Fruit fly (Drosophila melanogaster) whole organism, embryonic: ENCODE measurements around the gene CG31798.

Experiments used
- Aef1 ChIP-seq: fragments of 200-800 bp; sonication (Bioruptor generic); IDR thresholded peaks from 3 replicates; pipeline ENCODE4 v1.3.6; 2022; ENCODE audit warnings: missing biosample characterization, missing genetic modification characterization
- Bdp1 ChIP-seq: fragments of 200-800 bp; sonication (Bioruptor generic); optimal IDR thresholded peaks from 3 replicates; lab custom pipeline; 2016; ENCODE audit warnings: missing biosample characterization, missing genetic modification characterization
- Blimp-1 ChIP-seq: fragments of 200-800 bp; sonication (Bioruptor generic); optimal IDR thresholded peaks from 3 replicates; lab custom pipeline; 2018; ENCODE audit warnings: missing biosample characterization, missing genetic modification characterization, mild to moderate bottlenecking, moderate library complexity, missing genetic modification reagents
- CG10147 ChIP-seq: fragments of 200-800 bp; sonication (Bioruptor generic); optimal IDR thresholded peaks from 2 replicates; lab custom pipeline; 2019; ENCODE audit warnings: missing biosample characterization, mild to moderate bottlenecking, missing genetic modification characterization, moderate library complexity
- CG11093 ChIP-seq: fragments of 200-800 bp; sonication (Bioruptor generic); IDR thresholded peaks from 3 replicates; pipeline ENCODE4 v1.3.6; 2022; ENCODE audit warnings: missing biosample characterization, missing genetic modification characterization
- CG11696 ChIP-seq: fragments of 200-800 bp; sonication (Bioruptor generic); IDR thresholded peaks from 2 replicates; pipeline ENCODE4 v1.3.6; 2022; ENCODE audit warnings: missing biosample characterization, missing genetic modification characterization
- CG12769 ChIP-seq: fragments of 200-800 bp; sonication (Bioruptor generic); optimal IDR thresholded peaks from 2 replicates; lab custom pipeline; 2019; ENCODE audit warnings: missing biosample characterization, mild to moderate bottlenecking, missing genetic modification characterization, moderate library complexity
- CG13123 ChIP-seq: fragments of 200-800 bp; sonication (Bioruptor generic); optimal IDR thresholded peaks from 2 replicates; lab custom pipeline; 2016; ENCODE audit warnings: missing biosample characterization, missing genetic modification characterization
- CG14667 ChIP-seq: fragments of 200-800 bp; sonication (Bioruptor generic); IDR thresholded peaks from 2 replicates; pipeline ENCODE4 v1.3.6; 2022; ENCODE audit warnings: missing biosample characterization, missing genetic modification characterization
- CG16815 ChIP-seq: fragments of 200-800 bp; sonication (Bioruptor generic); optimal IDR thresholded peaks from 3 replicates; lab custom pipeline; 2017; ENCODE audit warnings: missing biosample characterization, mild to moderate bottlenecking, missing genetic modification characterization
- CG30020 ChIP-seq: fragments of 200-800 bp; optimal IDR thresholded peaks from 2 replicates; lab custom pipeline; 2019; ENCODE audit warnings: missing biosample characterization, mild to moderate bottlenecking, missing genetic modification characterization, moderate library complexity
- CG32532 ChIP-seq: fragments of 200-800 bp; sonication (Bioruptor generic); IDR thresholded peaks from 2 replicates; pipeline ENCODE4 v1.3.6; 2022; ENCODE audit warnings: missing biosample characterization, missing genetic modification characterization
- CG33557 ChIP-seq: fragments of 200-800 bp; sonication (Bioruptor generic); optimal IDR thresholded peaks from 2 replicates; lab custom pipeline; 2019; ENCODE audit warnings: missing biosample characterization, mild to moderate bottlenecking, missing genetic modification characterization, moderate library complexity
- CG43689 ChIP-seq: fragments of 200-800 bp; sonication (Bioruptor generic); IDR thresholded peaks from 2 replicates; pipeline ENCODE4 v1.3.6; 2022; ENCODE audit warnings: missing biosample characterization, missing genetic modification characterization
- CG6272 ChIP-seq: fragments of 200-800 bp; sonication (Bioruptor generic); IDR thresholded peaks from 2 replicates; pipeline ENCODE4 v1.3.6; 2022; ENCODE audit warnings: missing biosample characterization, missing genetic modification characterization
- CG6689 ChIP-seq: fragments of 200-800 bp; sonication (Bioruptor generic); IDR thresholded peaks from 2 replicates; pipeline ENCODE4 v1.3.6; 2022; ENCODE audit warnings: missing biosample characterization, missing genetic modification characterization
- CG6813 ChIP-seq: fragments of 200-800 bp; sonication (Bioruptor generic); optimal IDR thresholded peaks from 2 replicates; lab custom pipeline; 2017; ENCODE audit warnings: missing biosample characterization, missing genetic modification characterization, mild to moderate bottlenecking, moderate library complexity, missing genetic modification reagents
- CG8944 ChIP-seq: fragments of 200-800 bp; sonication (Bioruptor generic); optimal IDR thresholded peaks from 3 replicates; lab custom pipeline; 2016; ENCODE audit warnings: missing biosample characterization, missing genetic modification characterization
- Chrac-16 ChIP-seq: fragments of 200-800 bp; sonication (Bioruptor generic); optimal IDR thresholded peaks from 3 replicates; lab custom pipeline; 2016; ENCODE audit warnings: missing biosample characterization, missing genetic modification characterization
- CkIIα-i1 ChIP-seq: fragments of 200-800 bp; sonication (Bioruptor generic); IDR thresholded peaks from 2 replicates; pipeline ENCODE4 v1.3.6; 2022; ENCODE audit warnings: missing biosample characterization, missing genetic modification characterization
- E2f2 ChIP-seq: fragments of 200-800 bp; sonication (Bioruptor generic); IDR thresholded peaks from 2 replicates; pipeline ENCODE4 v1.3.6; 2022; ENCODE audit warnings: missing biosample characterization, missing genetic modification characterization
- Fer3 ChIP-seq: fragments of 200-800 bp; sonication (Bioruptor generic); optimal IDR thresholded peaks from 2 replicates; lab custom pipeline; 2018; ENCODE audit warnings: missing biosample characterization, mild to moderate bottlenecking, missing genetic modification characterization, moderate library complexity
- HLH3B ChIP-seq: fragments of 200-800 bp; sonication (Bioruptor generic); IDR thresholded peaks from 2 replicates; pipeline ENCODE4 v1.3.6; 2022; ENCODE audit warnings: missing biosample characterization, missing genetic modification characterization
- HLHmδ ChIP-seq: fragments of 200-800 bp; sonication (Bioruptor generic); optimal IDR thresholded peaks from 2 replicates; lab custom pipeline; 2018; ENCODE audit warnings: missing biosample characterization, mild to moderate bottlenecking, missing genetic modification characterization, moderate library complexity
- Hmx ChIP-seq: fragments of 200-800 bp; sonication (Bioruptor generic); optimal IDR thresholded peaks from 2 replicates; lab custom pipeline; 2016; ENCODE audit warnings: missing biosample characterization, missing genetic modification characterization
- Lpt ChIP-seq: fragments of >200 bp; optimal IDR thresholded peaks from 2 replicates; lab custom pipeline; 2018; ENCODE audit warnings: missing biosample characterization, missing genetic modification characterization
- Med ChIP-seq: fragments of 200-800 bp; sonication (Bioruptor generic); peaks from one replicate; lab custom pipeline; 2016; ENCODE audit warnings: missing biosample characterization, missing genetic modification characterization, mild to moderate bottlenecking, inconsistent platforms, moderate library complexity
- Rfx ChIP-seq: fragments of 200-800 bp; sonication (Bioruptor generic); IDR thresholded peaks from 2 replicates; pipeline ENCODE4 v1.3.6; 2022; ENCODE audit warnings: missing biosample characterization, missing genetic modification characterization
- Rx ChIP-seq: fragments of 200-800 bp; sonication (Bioruptor generic); IDR thresholded peaks from 2 replicates; pipeline ENCODE4 v1.3.6; 2022; ENCODE audit warnings: missing biosample characterization, missing genetic modification characterization
- Sin3A ChIP-seq: fragments of >200 bp; optimal IDR thresholded peaks from 2 replicates; lab custom pipeline; 2018
- Sox100B ChIP-seq: fragments of 200-800 bp; sonication (Bioruptor generic); optimal IDR thresholded peaks from 3 replicates; lab custom pipeline; 2018; ENCODE audit warnings: missing biosample characterization, mild to moderate bottlenecking, missing genetic modification characterization
- Sry-β ChIP-seq: fragments of 200-800 bp; sonication (Bioruptor generic); optimal IDR thresholded peaks from 2 replicates; lab custom pipeline; 2018; ENCODE audit warnings: missing biosample characterization, mild to moderate bottlenecking, missing genetic modification characterization, moderate library complexity
- Xrp1 ChIP-seq: fragments of 200-800 bp; sonication (Bioruptor generic); IDR thresholded peaks from 2 replicates; pipeline ENCODE4 v1.3.6; 2022; ENCODE audit warnings: missing biosample characterization, missing genetic modification characterization
- al ChIP-seq: fragments of 200-800 bp; sonication (Bioruptor generic); IDR thresholded peaks from 2 replicates; pipeline ENCODE4 v1.3.6; 2022; ENCODE audit warnings: missing biosample characterization, missing genetic modification characterization
- dmrt11E ChIP-seq: fragments of 200-800 bp; sonication (Bioruptor generic); optimal IDR thresholded peaks from 3 replicates; lab custom pipeline; 2018; ENCODE audit warnings: missing biosample characterization, mild to moderate bottlenecking, missing genetic modification characterization, moderate library complexity
- fd3F ChIP-seq: fragments of 200-800 bp; sonication (Bioruptor generic); optimal IDR thresholded peaks from 2 replicates; lab custom pipeline; 2018; ENCODE audit warnings: missing biosample characterization, mild to moderate bottlenecking, missing genetic modification characterization, moderate library complexity
- gce ChIP-seq: fragments of 200-800 bp; sonication (Bioruptor generic); IDR thresholded peaks from 3 replicates; pipeline ENCODE4 v1.3.6; 2022; ENCODE audit warnings: missing biosample characterization, missing genetic modification characterization
- grn ChIP-seq: fragments of 200-800 bp; sonication (Bioruptor generic); optimal IDR thresholded peaks from 3 replicates; lab custom pipeline; 2017; ENCODE audit warnings: missing biosample characterization, missing genetic modification characterization
- ind ChIP-seq: fragments of 200-800 bp; sonication (Bioruptor generic); optimal IDR thresholded peaks from 3 replicates; lab custom pipeline; 2016; ENCODE audit warnings: missing biosample characterization, missing genetic modification characterization
- jing ChIP-seq: fragments of 200-800 bp; sonication (Bioruptor generic); optimal IDR thresholded peaks from 2 replicates; lab custom pipeline; 2018; ENCODE audit warnings: missing biosample characterization, mild to moderate bottlenecking, missing genetic modification characterization
- ken ChIP-seq: fragments of 200-800 bp; sonication (Bioruptor generic); IDR thresholded peaks from 3 replicates; pipeline ENCODE4 v1.3.6; 2022; ENCODE audit warnings: missing biosample characterization, missing genetic modification characterization
- maf-S ChIP-seq: fragments of 200-800 bp; sonication (Bioruptor generic); optimal IDR thresholded peaks from 2 replicates; lab custom pipeline; 2016; ENCODE audit warnings: missing biosample characterization, missing genetic modification characterization
- prd ChIP-seq, 3 experiments: fragments of >200 bp in 2 of 3; fragments of 200-800 bp in 1 of 3; sonication (Bioruptor generic) in 1 of 3; optimal IDR thresholded peaks in 2 of 3; IDR thresholded peaks in 1 of 3; 2 replicates in 2 of 3; 3 replicates in 1 of 3; pipeline versions ENCODE4 v1.3.6 to Lab custom; 2017 to 2022; ENCODE audit warnings: missing biosample characterization in 1 of 3, missing genetic modification characterization in 1 of 3
- pum ChIP-seq: fragments of 200-800 bp; sonication (Bioruptor generic); optimal IDR thresholded peaks from 2 replicates; lab custom pipeline; 2016; ENCODE audit warnings: missing biosample characterization, missing genetic modification characterization
- row ChIP-seq: fragments of 200-800 bp; sonication (Bioruptor generic); IDR thresholded peaks from 3 replicates; pipeline ENCODE4 v1.3.6; 2022; ENCODE audit warnings: missing biosample characterization, missing genetic modification characterization
- schlank ChIP-seq: fragments of 200-800 bp; sonication (Bioruptor generic); optimal IDR thresholded peaks from 2 replicates; lab custom pipeline; 2018; ENCODE audit warnings: missing biosample characterization, mild to moderate bottlenecking, missing genetic modification characterization
- seq ChIP-seq: fragments of 200-800 bp; sonication (Bioruptor generic); IDR thresholded peaks from 2 replicates; pipeline ENCODE4 v1.3.6; 2022; ENCODE audit warnings: missing biosample characterization, missing genetic modification characterization
- sisA ChIP-seq: fragments of 200-800 bp; sonication (Bioruptor generic); IDR thresholded peaks from 2 replicates; pipeline ENCODE4 v1.3.6; 2022; ENCODE audit warnings: missing biosample characterization, missing genetic modification characterization
- slou ChIP-seq: fragments of 200-800 bp; sonication (Bioruptor generic); optimal IDR thresholded peaks from 3 replicates; lab custom pipeline; 2016; ENCODE audit warnings: missing biosample characterization, missing genetic modification characterization
- tin ChIP-seq: fragments of 200-800 bp; sonication (Bioruptor generic); optimal IDR thresholded peaks from 3 replicates; lab custom pipeline; 2016; ENCODE audit warnings: missing biosample characterization, missing genetic modification characterization
- ttk ChIP-seq: fragments of 200-800 bp; sonication (Bioruptor generic); IDR thresholded peaks from 2 replicates; pipeline ENCODE4 v2.1.2; 2022; ENCODE audit warnings: missing biosample characterization, missing genetic modification characterization

CG31798 gene

dm6 chr2L:19405685-19406357, 11.9 kb downstream of the CG31798 start (continued):
- no peak for TF ChIP-seq dmrt11E (tag; lab: Kevin White, UChicago)
- no peak for TF ChIP-seq slou
- TF ChIP-seq CG43689 (GFP tag; lab: Robert Waterston, UW) = no peak
- TF ChIP-seq HLHmδ (GFP tag; lab: Kevin White, UChicago) = no peak
- TF ChIP-seq CG30020 = no peak
- no peak for TF ChIP-seq sisA
- TF ChIP-seq ken (GFP tag; lab: Robert Waterston, UW) = no peak
- no peak for TF ChIP-seq Rx (GFP tag; lab: Robert Waterston, UW)
- peak; percentile 7; the same call in 1 of the 2 replicates for TF ChIP-seq al
- TF ChIP-seq row (GFP tag; lab: Robert Waterston, UW) = peak; percentile 39; the same call in 2 of the 3 replicates
- TF ChIP-seq CG10147 (GFP tag; lab: Kevin White, UChicago) = no peak
- TF ChIP-seq Blimp-1 (GFP tag; lab: Kevin White, UChicago) = no peak
- TF ChIP-seq CG11696 (GFP tag; lab: Robert Waterston, UW) = no peak
- no peak for TF ChIP-seq Fer3
- TF ChIP-seq CG32532 (GFP tag; lab: Robert Waterston, UW) = peak; percentile 40
- TF ChIP-seq Xrp1 (GFP tag; lab: Robert Waterston, UW) = no peak
- no peak for TF ChIP-seq maf-S (GFP tag; lab: Kevin White, UChicago)
- TF ChIP-seq tin (GFP tag; lab: Kevin White, UChicago) = no peak
- TF ChIP-seq Chrac-16 (GFP tag; lab: Kevin White, UChicago) = no peak
- TF ChIP-seq prd (optimal IDR thresholded peaks at IDR 0.05; lab: Kevin White, UChicago) = no peak
- peak; percentile 60 for TF ChIP-seq prd (GFP tag; IDR thresholded peaks at IDR 0.05; lab: Robert Waterston, UW)
- 0 out of 2 replicates have a peak, but pooled peaks have one; percentile 29 for TF ChIP-seq Rfx (GFP tag; lab: Robert Waterston, UW)
- no peak for TF ChIP-seq ind
- no peak for TF ChIP-seq Sry-β (GFP tag; lab: Kevin White, UChicago)
- TF ChIP-seq HLH3B (GFP tag; lab: Robert Waterston, UW) = 0 out of 2 replicates have a peak, but pooled peaks have one; percentile 9
- TF ChIP-seq CG13123 (GFP tag; lab: Kevin White, UChicago) = no peak
- TF ChIP-seq CG14667 (GFP tag; lab: Robert Waterston, UW) = no peak
- no peak for TF ChIP-seq CG16815 (GFP tag; lab: Kevin White, UChicago)
- no peak for TF ChIP-seq Lpt (GFP tag; lab: Kevin White, UChicago)
- no peak for TF ChIP-seq jing (GFP tag; lab: Kevin White, UChicago)
- no peak for TF ChIP-seq CG11093 (GFP tag; lab: Robert Waterston, UW)
- TF ChIP-seq E2f2 (GFP tag; lab: Robert Waterston, UW) = no peak
- TF ChIP-seq ttk (GFP tag; lab: Robert Waterston, UW) = no peak
- TF ChIP-seq Sox100B (GFP tag; lab: Kevin White, UChicago) = no peak
- TF ChIP-seq CG6689 = peak; percentile 16; the same call in 1 of the 2 replicates
- no peak for TF ChIP-seq seq (GFP tag; lab: Robert Waterston, UW)
- no peak for TF ChIP-seq Hmx
- TF ChIP-seq pum = no peak
- TF ChIP-seq Bdp1 = no peak
- no peak for TF ChIP-seq CG8944
- TF ChIP-seq schlank (tag; lab: Kevin White, UChicago) = no peak
- peak; percentile 84 for TF ChIP-seq CG12769
- no peak for TF ChIP-seq CG6272
- TF ChIP-seq gce = no peak
- no peak for TF ChIP-seq CkIIα-i1
- TF ChIP-seq CG33557 (GFP tag; lab: Kevin White, UChicago) = no peak
- peak; percentile 37 for TF ChIP-seq Med (GFP tag; lab: Kevin White, UChicago)
- no peak for TF ChIP-seq grn (GFP tag; lab: Kevin White, UChicago)
- 0 out of 3 replicates have a peak, but pooled peaks have one; percentile 17 for TF ChIP-seq Aef1 (GFP tag; lab: Robert Waterston, UW)
- no peak for TF ChIP-seq CG6813 (GFP tag; lab: Kevin White, UChicago)
- no peak for TF ChIP-seq fd3F (GFP tag; lab: Kevin White, UChicago)
- TF ChIP-seq Sin3A (lab: Kevin White, UChicago) = no peak
